Fruit fly (Drosophila melanogaster) whole organism, embryonic: ENCODE data around the gene CG31633.
A peak's percentile ranks its signal among the peaks of the same experiment; 100 is the strongest.

Source experiments
- Aef1 ChIP-seq: fragments of 200-800 bp; sonication (Bioruptor generic); IDR thresholded peaks from 3 replicates; pipeline ENCODE4 v1.3.6; 2022; ENCODE audit warnings: missing biosample characterization, missing genetic modification characterization
- Antp ChIP-seq: fragments of 200-800 bp; sonication (Bioruptor generic); optimal IDR thresholded peaks from 3 replicates; lab custom pipeline; 2016; ENCODE audit warnings: missing biosample characterization, missing genetic modification characterization
- Awh ChIP-seq: fragments of 200-800 bp; sonication (Bioruptor generic); IDR thresholded peaks from 2 replicates; pipeline ENCODE4, ENCODE4 v1.3.6; 2022; ENCODE audit warnings: missing biosample characterization, missing genetic modification characterization
- B-H1 ChIP-seq: fragments of 200-800 bp; sonication (Bioruptor generic); IDR thresholded peaks from 3 replicates; pipeline ENCODE4 v1.3.6; 2022; ENCODE audit warnings: missing biosample characterization, missing genetic modification characterization
- Bgb ChIP-seq: fragments of 200-800 bp; sonication (Bioruptor generic); IDR thresholded peaks from 2 replicates; pipeline ENCODE4 v1.3.6; 2022; ENCODE audit warnings: missing biosample characterization, missing genetic modification characterization; ENCODE audit not compliant: partially characterized antibody
- CG12155 ChIP-seq: fragments of 200-800 bp; sonication (Bioruptor generic); optimal IDR thresholded peaks from 3 replicates; lab custom pipeline; 2016; ENCODE audit warnings: missing biosample characterization, missing genetic modification characterization
- CG12391 ChIP-seq: fragments of 200-800 bp; sonication (Bioruptor generic); optimal IDR thresholded peaks from 3 replicates; lab custom pipeline; 2018; ENCODE audit warnings: missing biosample characterization, mild to moderate bottlenecking, missing genetic modification characterization, moderate library complexity
- CG13296 ChIP-seq: fragments of 200-800 bp; sonication (Bioruptor generic); optimal IDR thresholded peaks from 3 replicates; lab custom pipeline; 2018; ENCODE audit warnings: missing biosample characterization, mild to moderate bottlenecking, missing genetic modification characterization
- CG14860 ChIP-seq: fragments of 200-800 bp; sonication (Bioruptor generic); IDR thresholded peaks from 3 replicates; pipeline ENCODE4 v1.3.6; 2022; ENCODE audit warnings: missing biosample characterization, missing genetic modification characterization; ENCODE audit not compliant: partially characterized antibody
- CG17186 ChIP-seq: fragments of 200-800 bp; sonication (Bioruptor generic); optimal IDR thresholded peaks from 3 replicates; lab custom pipeline; 2017; ENCODE audit warnings: missing biosample characterization, missing genetic modification reagents, missing genetic modification characterization
- CG17359 ChIP-seq: fragments of 200-800 bp; sonication (Bioruptor generic); optimal IDR thresholded peaks from 3 replicates; lab custom pipeline; 2018; ENCODE audit warnings: missing biosample characterization, mild to moderate bottlenecking, missing genetic modification characterization, moderate library complexity
- CG1792 ChIP-seq: fragments of 200-800 bp; sonication (Bioruptor generic); optimal IDR thresholded peaks from 2 replicates; lab custom pipeline; 2016; ENCODE audit warnings: missing biosample characterization, missing genetic modification characterization
- CG18599 ChIP-seq: fragments of 200-800 bp; sonication (Bioruptor generic); optimal IDR thresholded peaks from 3 replicates; lab custom pipeline; 2017; ENCODE audit warnings: missing biosample characterization, missing genetic modification characterization, mild to moderate bottlenecking, moderate library complexity, missing genetic modification reagents
- CG2116 ChIP-seq: fragments of 200-800 bp; sonication (Bioruptor generic); optimal IDR thresholded peaks from 3 replicates; lab custom pipeline; 2018; ENCODE audit warnings: missing biosample characterization, mild to moderate bottlenecking, missing genetic modification characterization
- CG2875 ChIP-seq: fragments of 200-800 bp; sonication (Bioruptor generic); optimal IDR thresholded peaks from 2 replicates; lab custom pipeline; 2017; ENCODE audit warnings: missing biosample characterization, mild to moderate bottlenecking, missing genetic modification characterization, missing genetic modification reagents
- CG31224 ChIP-seq: fragments of 200-800 bp; sonication (Bioruptor generic); IDR thresholded peaks from 2 replicates; pipeline ENCODE4 v1.3.6; 2022; ENCODE audit warnings: missing biosample characterization, missing genetic modification characterization
- CG4328 ChIP-seq: fragments of 200-800 bp; sonication (Bioruptor generic); optimal IDR thresholded peaks from 3 replicates; lab custom pipeline; 2017; ENCODE audit warnings: missing biosample characterization, missing genetic modification reagents, missing genetic modification characterization
- CG6689 ChIP-seq: fragments of 200-800 bp; sonication (Bioruptor generic); IDR thresholded peaks from 2 replicates; pipeline ENCODE4 v1.3.6; 2022; ENCODE audit warnings: missing biosample characterization, missing genetic modification characterization
- CG7839 ChIP-seq: fragments of 200-800 bp; sonication (Bioruptor generic); optimal IDR thresholded peaks from 3 replicates; lab custom pipeline; 2018; ENCODE audit warnings: missing biosample characterization, mild to moderate bottlenecking, missing genetic modification characterization, moderate library complexity
- CG8290 ChIP-seq, 3 experiments: fragments of 200-800 bp; sonication (Bioruptor generic); optimal IDR thresholded peaks; 2 replicates each; lab custom pipeline; 2016 to 2019; ENCODE audit warnings: missing biosample characterization in 3 of 3, missing genetic modification characterization in 3 of 3, mild to moderate bottlenecking in 2 of 3, moderate library complexity in 1 of 3
- CkIIα-i1 ChIP-seq: fragments of 200-800 bp; sonication (Bioruptor generic); IDR thresholded peaks from 2 replicates; pipeline ENCODE4 v1.3.6; 2022; ENCODE audit warnings: missing biosample characterization, missing genetic modification characterization
- CoRest ChIP-seq: fragments of 200-800 bp; sonication (Bioruptor generic); optimal IDR thresholded peaks from 3 replicates; lab custom pipeline; 2018; ENCODE audit warnings: missing biosample characterization, mild to moderate bottlenecking, missing genetic modification characterization, moderate library complexity
- E2f2 ChIP-seq: fragments of 200-800 bp; sonication (Bioruptor generic); IDR thresholded peaks from 2 replicates; pipeline ENCODE4 v1.3.6; 2022; ENCODE audit warnings: missing biosample characterization, missing genetic modification characterization
- Fer2 ChIP-seq: fragments of 200-800 bp; sonication (Bioruptor generic); optimal IDR thresholded peaks from 2 replicates; lab custom pipeline; 2018; ENCODE audit warnings: missing biosample characterization, mild to moderate bottlenecking, missing genetic modification characterization, moderate library complexity
- Hmr ChIP-seq: fragments of 200-800 bp; sonication (Bioruptor generic); optimal IDR thresholded peaks from 3 replicates; lab custom pipeline; 2017; ENCODE audit warnings: mild to moderate bottlenecking, missing biosample characterization, missing genetic modification reagents, missing genetic modification characterization
- Nf-YC ChIP-seq: fragments of 200-800 bp; optimal IDR thresholded peaks from 3 replicates; lab custom pipeline; 2019; ENCODE audit warnings: missing biosample characterization, mild to moderate bottlenecking, missing genetic modification characterization, moderate library complexity
- Oli ChIP-seq: fragments of 200-800 bp; sonication (Bioruptor generic); optimal IDR thresholded peaks from 2 replicates; lab custom pipeline; 2018; ENCODE audit warnings: missing biosample characterization, mild to moderate bottlenecking, missing genetic modification characterization, moderate library complexity
- Optix ChIP-seq: fragments of 200-800 bp; sonication (Bioruptor generic); IDR thresholded peaks from 3 replicates; pipeline ENCODE4 v1.3.6; 2022; ENCODE audit warnings: missing biosample characterization, missing genetic modification characterization
- Sry-β ChIP-seq: fragments of 200-800 bp; sonication (Bioruptor generic); optimal IDR thresholded peaks from 2 replicates; lab custom pipeline; 2018; ENCODE audit warnings: missing biosample characterization, mild to moderate bottlenecking, missing genetic modification characterization, moderate library complexity
- Ssrp ChIP-seq: fragments of 200-800 bp; sonication (Bioruptor generic); optimal IDR thresholded peaks from 2 replicates; lab custom pipeline; 2018; ENCODE audit warnings: missing biosample characterization, mild to moderate bottlenecking, missing genetic modification characterization, moderate library complexity
- ato ChIP-seq: fragments of 200-800 bp; sonication (Bioruptor generic); IDR thresholded peaks from 2 replicates; pipeline ENCODE4 v1.3.6; 2022; ENCODE audit warnings: missing biosample characterization, missing genetic modification characterization; ENCODE audit not compliant: partially characterized antibody
- az2 ChIP-seq: fragments of 200-800 bp; sonication (Bioruptor generic); optimal IDR thresholded peaks from 3 replicates; lab custom pipeline; 2016; ENCODE audit warnings: missing biosample characterization, missing genetic modification characterization
- bsh ChIP-seq, 2 experiments: fragments of 200-800 bp; sonication (Bioruptor generic); optimal IDR thresholded peaks; 2 replicates each; lab custom pipeline; 2017 to 2018; ENCODE audit warnings: mild to moderate bottlenecking in 2 of 2, missing biosample characterization in 2 of 2, missing genetic modification characterization in 2 of 2, moderate library complexity in 1 of 2
- crc ChIP-seq: fragments of 200-800 bp; sonication (Bioruptor generic); optimal IDR thresholded peaks from 2 replicates; lab custom pipeline; 2016; ENCODE audit warnings: missing biosample characterization, missing genetic modification characterization
- dimm ChIP-seq: fragments of 200-800 bp; sonication (Bioruptor generic); IDR thresholded peaks from 2 replicates; pipeline ENCODE4 v1.3.6; 2022; ENCODE audit warnings: missing biosample characterization, missing genetic modification characterization
- disco-r ChIP-seq: fragments of 200-800 bp; sonication (Bioruptor generic); optimal IDR thresholded peaks from 2 replicates; lab custom pipeline; 2016; ENCODE audit warnings: missing biosample characterization, missing genetic modification characterization
- exex ChIP-seq: fragments of 200-800 bp; sonication (Bioruptor generic); optimal IDR thresholded peaks from 4 replicates; lab custom pipeline; 2018; ENCODE audit warnings: missing biosample characterization, mild to moderate bottlenecking, missing genetic modification characterization, moderate library complexity
- ftz-f1 ChIP-seq: fragments of 200-800 bp; sonication (Bioruptor generic); optimal IDR thresholded peaks from 2 replicates; lab custom pipeline; 2016; ENCODE audit warnings: missing biosample characterization, missing genetic modification characterization
- gcm2 ChIP-seq: fragments of 200-800 bp; sonication (Bioruptor generic); optimal IDR thresholded peaks from 2 replicates; lab custom pipeline; 2016; ENCODE audit warnings: missing biosample characterization, missing genetic modification characterization
- gfzf ChIP-seq: fragments of 200-800 bp; sonication (Bioruptor generic); optimal IDR thresholded peaks from 2 replicates; lab custom pipeline; 2016; ENCODE audit warnings: missing biosample characterization, mild to moderate bottlenecking, missing genetic modification characterization, moderate library complexity
- hb ChIP-seq: fragments of 200-800 bp; sonication (Bioruptor generic); IDR thresholded peaks from 3 replicates; pipeline ENCODE4 v1.3.6; 2022; ENCODE audit warnings: missing biosample characterization, missing genetic modification characterization; ENCODE audit not compliant: partially characterized antibody
- jigr1 ChIP-seq: fragments of 200-800 bp; sonication (Bioruptor generic); IDR thresholded peaks from 3 replicates; pipeline ENCODE4 v1.3.6; 2022; ENCODE audit warnings: missing biosample characterization, missing genetic modification characterization
- kni ChIP-seq: fragments of 200-800 bp; sonication (Bioruptor generic); optimal IDR thresholded peaks from 3 replicates; lab custom pipeline; 2017; ENCODE audit warnings: mild to moderate bottlenecking, missing biosample characterization, missing genetic modification reagents, missing genetic modification characterization
- mam ChIP-seq: fragments of 200-800 bp; sonication (Bioruptor generic); optimal IDR thresholded peaks from 3 replicates; lab custom pipeline; 2016; ENCODE audit warnings: missing biosample characterization, missing genetic modification characterization
- tx ChIP-seq: fragments of 200-800 bp; sonication (Bioruptor generic); optimal IDR thresholded peaks from 2 replicates; lab custom pipeline; 2016; ENCODE audit warnings: missing biosample characterization, missing genetic modification characterization
- zen2 ChIP-seq: fragments of 200-800 bp; sonication (Bioruptor generic); IDR thresholded peaks from 3 replicates; pipeline ENCODE4 v1.3.6; 2022; ENCODE audit warnings: missing biosample characterization, missing genetic modification characterization; ENCODE audit not compliant: partially characterized antibody
- zfh1 ChIP-seq: fragments of 200-800 bp; sonication (Bioruptor generic); IDR thresholded peaks from 3 replicates; pipeline ENCODE4 v1.3.6; 2022; ENCODE audit warnings: missing biosample characterization, missing genetic modification characterization

Gene CG31633

DNA sequence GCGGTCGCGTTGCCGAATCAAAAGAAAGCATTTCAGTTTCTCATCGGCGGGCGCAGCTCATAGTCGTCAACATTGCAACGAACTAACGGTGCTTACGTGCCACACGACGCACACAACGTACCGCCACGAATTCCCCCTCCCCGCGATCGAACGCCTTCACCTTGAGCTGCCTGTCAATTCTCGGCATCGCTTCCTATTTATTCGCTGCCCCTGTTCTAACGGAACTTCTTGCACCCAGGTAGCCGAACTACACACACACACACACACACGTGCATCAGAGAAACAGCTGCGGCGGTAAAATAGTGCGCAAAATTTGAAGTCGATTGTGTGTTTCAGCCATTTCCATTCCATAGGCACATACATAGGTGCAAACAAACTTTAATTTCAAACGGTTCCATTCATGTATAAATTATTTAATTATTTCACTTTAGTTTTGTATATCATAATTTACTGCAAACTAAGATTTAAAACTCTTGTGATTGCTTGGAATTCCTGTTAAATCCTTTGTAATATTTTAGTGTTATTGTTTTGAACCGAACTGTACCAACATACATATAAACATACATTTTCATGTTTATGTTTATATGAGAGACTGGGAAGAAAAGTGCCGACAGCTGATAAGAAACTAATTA is 44.6 kb downstream of the CG31633 start (continued):
- TF ChIP-seq Bgb (GFP tag; lab: Robert Waterston, UW) (no peak), Ssrp (tag; lab: Kevin White, UChicago) (peak; percentile 18), CG31224 (GFP tag; lab: Robert Waterston, UW) (0 out of 2 replicates have a peak, but pooled peaks have one; percentile 13), B-H1 (GFP tag; lab: Robert Waterston, UW) (no peak), CkIIα-i1 (GFP tag; lab: Robert Waterston, UW) (no peak), CG17359 (tag; lab: Kevin White, UChicago) (peak; percentile 35), Hmr (GFP tag; lab: Kevin White, UChicago) (no peak), CG12155 (GFP tag; lab: Kevin White, UChicago) (no peak), E2f2 (GFP tag; lab: Robert Waterston, UW) (peak; percentile 25; the same call in 1 of the 2 replicates), CG2875 (GFP tag; lab: Kevin White, UChicago) (no peak), bsh (GFP tag; optimal IDR thresholded peaks at IDR 0.05; lab: Kevin White, UChicago) (peak in 1 of 2 experiments; percentile 22), ato (no peak), CG8290 (GFP tag; optimal IDR thresholded peaks at IDR 0.05; lab: Kevin White, UChicago) (peak; percentile 1), CG8290 (tag; optimal IDR thresholded peaks at IDR 0.05; lab: Kevin White, UChicago) (no peak), tx (GFP tag; lab: Kevin White, UChicago) (no peak), ftz-f1 (no peak), kni (GFP tag; lab: Kevin White, UChicago) (no peak), exex (tag; lab: Kevin White, UChicago) (no peak), gcm2 (GFP tag; lab: Kevin White, UChicago) (no peak), CG13296 (GFP tag; lab: Kevin White, UChicago) (no peak), Oli (peak; percentile 13), CG7839 (peak; percentile 24)

DNA sequence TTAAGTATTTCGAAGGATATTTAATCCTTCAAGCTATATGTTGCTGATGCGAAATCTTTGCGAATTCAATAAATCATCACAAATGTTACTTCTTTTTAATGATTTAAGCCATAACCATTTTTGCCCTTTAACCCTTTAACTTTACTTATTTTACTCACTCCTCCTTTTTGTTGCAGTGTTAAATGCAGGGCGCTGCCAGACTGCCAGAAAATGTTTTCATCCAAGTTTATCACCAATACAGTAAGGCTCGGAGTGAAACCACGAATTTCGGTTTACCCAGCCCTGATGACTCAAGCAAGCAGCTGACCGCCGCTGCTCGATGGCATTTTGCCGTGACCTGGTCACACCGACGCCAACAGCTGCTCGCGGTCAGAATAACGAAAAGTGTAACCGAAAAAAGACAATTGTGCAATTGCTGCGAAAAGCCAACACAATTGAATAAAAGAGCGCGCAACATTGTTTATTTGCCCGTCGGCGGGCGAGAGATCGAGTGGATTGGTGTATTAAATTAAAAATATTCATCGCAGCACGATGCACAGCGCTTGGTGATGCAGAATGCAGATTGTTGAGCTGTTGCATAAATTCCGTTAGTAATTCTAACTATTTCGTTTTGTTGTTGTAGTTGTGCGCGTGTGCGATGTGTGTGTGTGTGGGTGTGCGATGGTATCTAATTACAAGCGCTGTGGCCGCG is 45.3 kb downstream of the CG31633 start, which contains the start of gene CG11050:
Gene CG11050, plus strand, starts transcription at position 329 of the 691 bp plus-strand sequence.
- peak; percentile 87 for TF ChIP-seq mam (GFP tag; lab: Kevin White, UChicago)
- TF ChIP-seq zen2 (GFP tag; lab: Robert Waterston, UW): peak; percentile 38; the same call in 1 of the 3 replicates
- TF ChIP-seq az2 (GFP tag; lab: Kevin White, UChicago): peak; percentile 83
- TF ChIP-seq CG1792 (GFP tag; lab: Kevin White, UChicago): peak; percentile 73
- no peak for TF ChIP-seq CG4328
- peak; percentile 55 for TF ChIP-seq CG6689 (GFP tag; lab: Robert Waterston, UW)
- peak; percentile 90 for TF ChIP-seq gfzf (GFP tag; lab: Kevin White, UChicago)
- TF ChIP-seq CG18599: peak; percentile 52
- TF ChIP-seq Antp (GFP tag; lab: Kevin White, UChicago): peak; percentile 80
- peak; percentile 47 for TF ChIP-seq Nf-YC (tag; lab: Kevin White, UChicago)
- peak; percentile 79 for TF ChIP-seq disco-r (GFP tag; lab: Kevin White, UChicago)
- peak; percentile 63 for TF ChIP-seq CG17186 (GFP tag; lab: Kevin White, UChicago)
- TF ChIP-seq Fer2 (tag; lab: Kevin White, UChicago): no peak
- peak; percentile 40 for TF ChIP-seq Sry-β (GFP tag; lab: Kevin White, UChicago)
- TF ChIP-seq Optix: peak; percentile 55
- peak; percentile 61 for TF ChIP-seq CG2116 (GFP tag; lab: Kevin White, UChicago)
- TF ChIP-seq jigr1 (GFP tag; lab: Robert Waterston, UW): no peak
- peak; percentile 83 for TF ChIP-seq zfh1
- TF ChIP-seq crc (GFP tag; lab: Kevin White, UChicago): peak; percentile 59
- TF ChIP-seq Aef1 (GFP tag; lab: Robert Waterston, UW): peak; percentile 59
- TF ChIP-seq CG14860 (GFP tag; lab: Robert Waterston, UW): 0 out of 3 replicates have a peak, but pooled peaks have one; percentile 32
- TF ChIP-seq hb (GFP tag; lab: Robert Waterston, UW): no peak
- no peak for TF ChIP-seq dimm (GFP tag; lab: Robert Waterston, UW)
- peak; percentile 81 for TF ChIP-seq CG12391 (tag; lab: Kevin White, UChicago)
- TF ChIP-seq Awh (GFP tag; lab: Robert Waterston, UW): peak; percentile 39; the same call in 1 of the 2 replicates
- peak; percentile 78 for TF ChIP-seq CoRest (tag; lab: Kevin White, UChicago)
